Worm (Caenorhabditis elegans): ENCODE data around the gene col-174.
A peak's percentile ranks its signal among the peaks of the same experiment; 100 is the strongest.

DNA sequence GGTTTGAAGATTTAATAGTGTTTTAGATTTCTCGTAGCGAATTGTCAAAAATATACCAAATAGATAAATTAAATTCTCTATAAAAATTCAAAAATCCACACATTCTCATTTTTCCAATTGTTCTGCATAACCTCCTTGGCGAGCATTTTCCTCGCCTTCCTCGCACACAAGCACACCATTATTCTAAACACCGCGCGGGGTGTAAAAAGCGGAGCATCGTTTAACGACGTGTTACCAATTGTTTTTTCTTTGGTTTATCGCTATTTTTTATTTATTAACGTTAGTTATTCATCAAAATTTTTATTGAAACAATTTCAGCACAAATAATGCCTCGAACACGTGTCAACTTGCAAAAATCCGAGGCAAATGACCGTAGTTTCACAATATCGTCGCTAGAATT is 18.4 kb downstream of the col-174 start, which contains the start of gene vps-52:
- no peak for TF ChIP-seq ama-1 (optimal IDR thresholded peaks at IDR 0.05)
- TF ChIP-seq lsy-2 (tag; optimal IDR thresholded peaks at IDR 0.05): peak in 1 of 2 experiments; percentile 4
- no peak for TF ChIP-seq lin-15B (tag; optimal IDR thresholded peaks at IDR 0.05)
- no peak for TF ChIP-seq snpc-4 (tag; optimal IDR thresholded peaks at IDR 0.05)
- no peak for TF ChIP-seq dpl-1 (GFP tag; optimal IDR thresholded peaks at IDR 0.05)
- no peak for TF ChIP-seq daf-12 (tag; optimal IDR thresholded peaks at IDR 0.05)
- no peak for TF ChIP-seq arid-1 (GFP tag; conservative IDR thresholded peaks at IDR 0.05)
- TF ChIP-seq mdl-1 (tag; optimal IDR thresholded peaks at IDR 0.05): no peak
- TF ChIP-seq pha-4 (GFP tag; IDR thresholded peaks at IDR 0.05): no peak
- no peak for TF ChIP-seq pha-4 (tag; optimal IDR thresholded peaks at IDR 0.05)
